Worm (Caenorhabditis elegans) whole organism, L2 larva: Measurements from ENCODE around the gene F40F8.5.

Experiments used
- dmd-4 ChIP-seq: sonication (generic microtip); optimal IDR thresholded peaks from 2 replicates; lab custom pipeline; 2017; ENCODE audit warnings: missing biosample characterization, missing genetic modification characterization
- snpc-4 ChIP-seq: fragments of 150-350 bp; optimal IDR thresholded peaks from 2 replicates; lab custom pipeline; 2014; ENCODE audit warnings: missing biosample characterization, missing genetic modification characterization

- TF ChIP-seq snpc-4 (tag; lab: Kevin White, UChicago) (no peak), dmd-4 (tag; lab: Kevin White, UChicago) (no peak)
These were observed 7.8 kb upstream of the F40F8.5 start, which contains the start of gene arrd-6 for ce11 chrII:11142571-11142970.
